Fruit fly (Drosophila melanogaster) whole organism: ENCODE results near the gene DnaJ-1.

Experiments
- CG8478 ChIP-seq: fragments of >200 bp; optimal IDR thresholded peaks from 2 replicates; lab custom pipeline; 2018; ENCODE audit warnings: inconsistent platforms
- Dll ChIP-seq: fragments of >200 bp; optimal IDR thresholded peaks from 2 replicates; lab custom pipeline; 2017
- EcR ChIP-seq, 2 experiments: fragments of >200 bp; optimal IDR thresholded peaks; 2 replicates each; lab custom pipeline; 2017; ENCODE audit warnings: missing biosample characterization in 2 of 2, missing genetic modification characterization in 2 of 2, missing genetic modification reagents in 2 of 2
- pan ChIP-seq: fragments of >200 bp; optimal IDR thresholded peaks from 2 replicates; lab custom pipeline; 2017
- psq ChIP-seq: fragments of >200 bp; optimal IDR thresholded peaks from 2 replicates; lab custom pipeline; 2017
- usp ChIP-seq: fragments of >200 bp; optimal IDR thresholded peaks from 2 replicates; lab custom pipeline; 2017; ENCODE audit warnings: missing biosample characterization, missing genetic modification characterization, mixed read lengths

DNA sequence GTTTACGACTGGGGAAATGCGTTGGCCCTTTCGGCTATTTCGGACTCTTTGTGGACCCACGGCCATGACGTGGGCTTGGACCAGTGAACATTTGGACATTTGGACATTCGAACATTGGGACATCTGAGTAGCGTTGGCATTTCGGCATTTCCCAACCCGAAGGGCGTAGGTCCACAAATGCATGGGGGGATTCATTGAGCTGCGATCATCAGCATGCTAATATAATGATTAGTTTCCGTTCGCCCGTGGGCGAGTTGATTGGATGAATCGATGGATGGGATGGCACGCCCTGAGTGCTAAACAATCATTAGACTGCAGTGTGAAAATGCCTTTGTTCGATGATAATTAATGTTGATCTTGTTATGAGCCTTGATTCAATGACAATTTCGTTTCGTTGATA is 35.5 kb upstream of the DnaJ-1 start:
- no peak for TF ChIP-seq CG8478 (lab: Kevin White, UChicago)
- TF ChIP-seq usp = no peak
- no peak for TF ChIP-seq psq (lab: Kevin White, UChicago)
- no peak for TF ChIP-seq EcR (GFP tag; optimal IDR thresholded peaks at IDR 0.05; lab: Kevin White, UChicago)
- TF ChIP-seq pan = no peak
- TF ChIP-seq Dll (lab: Kevin White, UChicago) = no peak
